Worm (Caenorhabditis elegans): ENCODE results near the gene ZK1055.2.
"Not testable (repeated sequence)": the region's sequence is repeated elsewhere in the genome, so short reads cannot be mapped to it uniquely, and the experiment has no call there.

The ZK1055.2 gene

ce11 chrV:6558103-6558502, 32.3 kb upstream of the ZK1055.2 start, which contains the start of gene spp-20:
TSS of gene spp-20 (minus strand) at chrV:6558203.
- TF ChIP-seq ztf-29 (GFP tag; IDR thresholded peaks at IDR 0.05) (no peak), ztf-23 (GFP tag; IDR thresholded peaks at IDR 0.05) (no peak), tab-1 (GFP tag; IDR thresholded peaks at IDR 0.05) (no peak), med-1 (GFP tag; optimal IDR thresholded peaks at IDR 0.05; ENCODE audit: insufficient read depth) (no peak), flt-1 (GFP tag; IDR thresholded peaks at IDR 0.05) (no peak)

- TF ChIP-seq ref-1 (GFP tag; conservative IDR thresholded peaks at IDR 0.05) (no peak), cog-1 (tag; optimal IDR thresholded peaks at IDR 0.05) (no peak), T22C8.4 (GFP tag; IDR thresholded peaks at IDR 0.05) (no peak), klf-2 (GFP tag; conservative IDR thresholded peaks at IDR 0.05) (no peak), tab-1 (GFP tag; IDR thresholded peaks at IDR 0.05) (no peak), ztf-23 (GFP tag; IDR thresholded peaks at IDR 0.05) (no peak), flt-1 (GFP tag; IDR thresholded peaks at IDR 0.05) (no peak), ztf-29 (GFP tag; IDR thresholded peaks at IDR 0.05) (no peak), med-1 (GFP tag; optimal IDR thresholded peaks at IDR 0.05; ENCODE audit: insufficient read depth) (no peak)
Observed at ce11 chrV:6559105-6559504, 31.3 kb upstream of the ZK1055.2 start, which contains the start of gene spp-26. TSS of gene spp-26 (minus strand) at chrV:6559205.

- TF ChIP-seq ztf-29 (GFP tag; IDR thresholded peaks at IDR 0.05) (0 out of 2 replicates have a peak, but pooled peaks have one; percentile 12), ref-1 (GFP tag; conservative IDR thresholded peaks at IDR 0.05) (no peak)
Observed at ce11 chrV:6559585-6559984, 30.8 kb upstream of the ZK1055.2 start.

ce11 chrV:6561592-6561991, 28.8 kb upstream of the ZK1055.2 start, which contains the start of gene spp-19:
TSS of gene spp-19 (minus strand) at chrV:6561692.
- TF ChIP-seq T22C8.4 (GFP tag; IDR thresholded peaks at IDR 0.05), result no peak
- TF ChIP-seq klf-2 (GFP tag; conservative IDR thresholded peaks at IDR 0.05), result no peak
- TF ChIP-seq tab-1 (GFP tag; IDR thresholded peaks at IDR 0.05), result no peak
- TF ChIP-seq med-1 (GFP tag; optimal IDR thresholded peaks at IDR 0.05; ENCODE audit: insufficient read depth), result no peak
- no peak for TF ChIP-seq ref-1 (GFP tag; conservative IDR thresholded peaks at IDR 0.05)
- TF ChIP-seq cog-1 (tag; optimal IDR thresholded peaks at IDR 0.05), result no peak
- TF ChIP-seq ztf-29 (GFP tag; IDR thresholded peaks at IDR 0.05), result no peak
- TF ChIP-seq flt-1 (GFP tag; IDR thresholded peaks at IDR 0.05), result no peak
- no peak for TF ChIP-seq ztf-23 (GFP tag; IDR thresholded peaks at IDR 0.05)

ce11 chrV:6565851-6566386, 24.5 kb upstream of the ZK1055.2 start, which contains the start of gene K04A8.1:
TSS of gene K04A8.1 (plus strand) at chrV:6566336.
- TF ChIP-seq ref-1 (GFP tag; conservative IDR thresholded peaks at IDR 0.05) (no peak), ztf-23 (GFP tag; IDR thresholded peaks at IDR 0.05) (no peak), med-1 (GFP tag; optimal IDR thresholded peaks at IDR 0.05; ENCODE audit: insufficient read depth) (no peak), tab-1 (GFP tag; IDR thresholded peaks at IDR 0.05) (no peak), flt-1 (GFP tag; IDR thresholded peaks at IDR 0.05) (no peak)

- TF ChIP-seq klf-2 (GFP tag; conservative IDR thresholded peaks at IDR 0.05), result no peak
- no peak for TF ChIP-seq ztf-29 (GFP tag; IDR thresholded peaks at IDR 0.05)
- TF ChIP-seq tab-1 (GFP tag; IDR thresholded peaks at IDR 0.05), result no peak
- no peak for TF ChIP-seq flt-1 (GFP tag; IDR thresholded peaks at IDR 0.05)
- no peak for TF ChIP-seq med-1 (GFP tag; optimal IDR thresholded peaks at IDR 0.05; ENCODE audit: insufficient read depth)
- TF ChIP-seq ref-1 (GFP tag; conservative IDR thresholded peaks at IDR 0.05), result no peak
- no peak for TF ChIP-seq T22C8.4 (GFP tag; IDR thresholded peaks at IDR 0.05)
- no peak for TF ChIP-seq ztf-23 (GFP tag; IDR thresholded peaks at IDR 0.05)
- TF ChIP-seq cog-1 (tag; optimal IDR thresholded peaks at IDR 0.05), result no peak
Observed at ce11 chrV:6575406-6576130, 14.8 kb upstream of the ZK1055.2 start, which contains the start of gene fut-2. TSS of gene fut-2 (minus strand) at chrV:6575890.

ce11 chrV:6576567-6576966, 13.8 kb upstream of the ZK1055.2 start, which contains the start of gene EGAP9.4:
TSS of gene EGAP9.4 (plus strand) at chrV:6576867.
- no peak for TF ChIP-seq T22C8.4 (GFP tag; IDR thresholded peaks at IDR 0.05)
- TF ChIP-seq flt-1 (GFP tag; IDR thresholded peaks at IDR 0.05), result no peak
- no peak for TF ChIP-seq ref-1 (GFP tag; conservative IDR thresholded peaks at IDR 0.05)
- TF ChIP-seq klf-2 (GFP tag; conservative IDR thresholded peaks at IDR 0.05), result no peak

- no peak for TF ChIP-seq tab-1 (GFP tag; IDR thresholded peaks at IDR 0.05)
- TF ChIP-seq med-1 (GFP tag; optimal IDR thresholded peaks at IDR 0.05; ENCODE audit: insufficient read depth), result no peak
- TF ChIP-seq ztf-29 (GFP tag; IDR thresholded peaks at IDR 0.05), result no peak
- no peak for TF ChIP-seq cog-1 (tag; optimal IDR thresholded peaks at IDR 0.05)
- TF ChIP-seq T22C8.4 (GFP tag; IDR thresholded peaks at IDR 0.05), result no peak
- TF ChIP-seq flt-1 (GFP tag; IDR thresholded peaks at IDR 0.05), result no peak
- TF ChIP-seq ref-1 (GFP tag; conservative IDR thresholded peaks at IDR 0.05), result no peak
- no peak for TF ChIP-seq klf-2 (GFP tag; conservative IDR thresholded peaks at IDR 0.05)
- TF ChIP-seq ztf-23 (GFP tag; IDR thresholded peaks at IDR 0.05), result no peak
Observed at ce11 chrV:6579992-6580391, 10.4 kb upstream of the ZK1055.2 start, which contains the start of gene EGAP9.3. TSS of gene EGAP9.3 (minus strand) at chrV:6580122.

- not testable (repeated sequence) for TF ChIP-seq ztf-23, T22C8.4, tab-1 (GFP tag; IDR thresholded peaks at IDR 0.05)
Observed at ce11 chrV:6581762-6582161, 8.6 kb upstream of the ZK1055.2 start, which contains the start of gene ZK1055.4. TSS of gene ZK1055.4 (plus strand) at chrV:6582062.

- TF ChIP-seq ztf-29 (GFP tag; IDR thresholded peaks at IDR 0.05), result no peak
- no peak for TF ChIP-seq klf-2 (GFP tag; conservative IDR thresholded peaks at IDR 0.05)
- TF ChIP-seq ref-1 (GFP tag; conservative IDR thresholded peaks at IDR 0.05), result no peak
- TF ChIP-seq cog-1 (tag; optimal IDR thresholded peaks at IDR 0.05), result no peak
- no peak for TF ChIP-seq tab-1 (GFP tag; IDR thresholded peaks at IDR 0.05)
- no peak for TF ChIP-seq flt-1 (GFP tag; IDR thresholded peaks at IDR 0.05)
- no peak for TF ChIP-seq ztf-23 (GFP tag; IDR thresholded peaks at IDR 0.05)
- TF ChIP-seq T22C8.4 (GFP tag; IDR thresholded peaks at IDR 0.05), result no peak
- TF ChIP-seq med-1 (GFP tag; optimal IDR thresholded peaks at IDR 0.05; ENCODE audit: insufficient read depth), result no peak
Observed at ce11 chrV:6593700-6594244, 3.4 kb downstream of the ZK1055.2 start, which contains the start of gene hcp-1. TSS of gene hcp-1 (plus strand) at chrV:6594194.

Measured in whole organism, midembryonic.